Fruit fly (Drosophila melanogaster) whole organism, embryonic: ENCODE data around the gene CG8206.

ENCODE experiments used
- Asciz ChIP-seq: fragments of 200-800 bp; sonication (Bioruptor generic); optimal IDR thresholded peaks from 2 replicates; lab custom pipeline; 2017; ENCODE audit warnings: missing biosample characterization, mild to moderate bottlenecking, missing genetic modification characterization, missing genetic modification reagents
- Bgb ChIP-seq: fragments of 200-800 bp; sonication (Bioruptor generic); IDR thresholded peaks from 2 replicates; pipeline ENCODE4 v1.3.6; 2022; ENCODE audit warnings: missing biosample characterization, missing genetic modification characterization; ENCODE audit not compliant: partially characterized antibody
- CG1024 ChIP-seq: fragments of 200-800 bp; sonication (Bioruptor generic); IDR thresholded peaks from 2 replicates; pipeline ENCODE4 v1.3.6; 2022; ENCODE audit warnings: missing biosample characterization, missing genetic modification characterization
- CG12659 ChIP-seq: fragments of 200-800 bp; sonication (Bioruptor generic); optimal IDR thresholded peaks from 3 replicates; lab custom pipeline; 2017; ENCODE audit warnings: mild to moderate bottlenecking, missing biosample characterization, missing genetic modification reagents, missing genetic modification characterization
- CG13894 ChIP-seq: fragments of 200-800 bp; sonication (Bioruptor generic); optimal IDR thresholded peaks from 3 replicates; lab custom pipeline; 2018; ENCODE audit warnings: missing biosample characterization, mild to moderate bottlenecking, missing genetic modification characterization, moderate library complexity
- CG15073 ChIP-seq: fragments of 200-800 bp; sonication (Bioruptor generic); optimal IDR thresholded peaks from 2 replicates; lab custom pipeline; 2016; ENCODE audit warnings: missing biosample characterization, missing genetic modification characterization
- CG15514 ChIP-seq: fragments of 200-800 bp; sonication (Bioruptor generic); optimal IDR thresholded peaks from 3 replicates; lab custom pipeline; 2017; ENCODE audit warnings: missing biosample characterization, missing genetic modification characterization, mild to moderate bottlenecking, moderate library complexity, missing genetic modification reagents
- CG15696 ChIP-seq: fragments of 200-800 bp; sonication (Bioruptor generic); optimal IDR thresholded peaks from 2 replicates; lab custom pipeline; 2019; ENCODE audit warnings: missing biosample characterization, mild to moderate bottlenecking, missing genetic modification characterization, moderate library complexity
- CG16813 ChIP-seq: fragments of 200-800 bp; sonication (Bioruptor generic); IDR thresholded peaks from 3 replicates; pipeline ENCODE4 v1.3.6; 2022; ENCODE audit warnings: missing biosample characterization, missing genetic modification characterization; ENCODE audit not compliant: partially characterized antibody
- CG16863 ChIP-seq: fragments of 200-800 bp; sonication (Bioruptor generic); optimal IDR thresholded peaks from 3 replicates; lab custom pipeline; 2016; ENCODE audit warnings: missing biosample characterization, missing genetic modification characterization
- CG30020 ChIP-seq: fragments of 200-800 bp; optimal IDR thresholded peaks from 2 replicates; lab custom pipeline; 2019; ENCODE audit warnings: missing biosample characterization, mild to moderate bottlenecking, missing genetic modification characterization, moderate library complexity
- CG31365 ChIP-seq: fragments of 200-800 bp; sonication (Bioruptor generic); optimal IDR thresholded peaks from 2 replicates; lab custom pipeline; 2018; ENCODE audit warnings: missing biosample characterization, mild to moderate bottlenecking, missing genetic modification characterization
- CG31388 ChIP-seq: fragments of 200-800 bp; sonication (Bioruptor generic); optimal IDR thresholded peaks from 2 replicates; lab custom pipeline; 2016; ENCODE audit warnings: missing biosample characterization, missing genetic modification characterization
- CG3407 ChIP-seq: fragments of 200-800 bp; sonication (Bioruptor generic); optimal IDR thresholded peaks from 2 replicates; lab custom pipeline; 2018; ENCODE audit warnings: missing biosample characterization, mild to moderate bottlenecking, missing genetic modification characterization
- CG4328 ChIP-seq: fragments of 200-800 bp; sonication (Bioruptor generic); optimal IDR thresholded peaks from 3 replicates; lab custom pipeline; 2017; ENCODE audit warnings: missing biosample characterization, missing genetic modification reagents, missing genetic modification characterization
- CG4424 ChIP-seq: fragments of 200-800 bp; sonication (Bioruptor generic); optimal IDR thresholded peaks from 3 replicates; lab custom pipeline; 2016; ENCODE audit warnings: missing biosample characterization, missing genetic modification characterization
- CG6254 ChIP-seq: fragments of 200-800 bp; sonication (Bioruptor generic); optimal IDR thresholded peaks from 3 replicates; lab custom pipeline; 2017; ENCODE audit warnings: mild to moderate bottlenecking, missing biosample characterization, missing genetic modification reagents, missing genetic modification characterization
- CG7271 ChIP-seq: fragments of 200-800 bp; sonication (Bioruptor generic); optimal IDR thresholded peaks from 2 replicates; lab custom pipeline; 2018; ENCODE audit warnings: missing biosample characterization, mild to moderate bottlenecking, missing genetic modification characterization, moderate library complexity
- CG7372 ChIP-seq: fragments of 200-800 bp; sonication (Bioruptor generic); IDR thresholded peaks from 2 replicates; pipeline ENCODE4 v1.3.6; 2022; ENCODE audit warnings: missing biosample characterization, missing genetic modification characterization
- CG7556 ChIP-seq: fragments of 200-800 bp; sonication (Bioruptor generic); optimal IDR thresholded peaks from 2 replicates; lab custom pipeline; 2017; ENCODE audit warnings: missing biosample characterization, mild to moderate bottlenecking, missing genetic modification characterization
- CoRest ChIP-seq: fragments of 200-800 bp; sonication (Bioruptor generic); optimal IDR thresholded peaks from 3 replicates; lab custom pipeline; 2018; ENCODE audit warnings: missing biosample characterization, mild to moderate bottlenecking, missing genetic modification characterization, moderate library complexity
- Dll ChIP-seq: fragments of 200-800 bp; sonication (Bioruptor generic); IDR thresholded peaks from 4 replicates; pipeline ENCODE4 v1.3.6; 2022; ENCODE audit warnings: missing biosample characterization, missing genetic modification characterization; ENCODE audit not compliant: partially characterized antibody
- HmgD ChIP-seq: fragments of 200-800 bp; sonication (Bioruptor generic); optimal IDR thresholded peaks from 3 replicates; lab custom pipeline; 2016; ENCODE audit warnings: missing biosample characterization, missing genetic modification characterization
- Hr78 ChIP-seq, 2 experiments: fragments of 200-800 bp in 1 of 2; fragments of >200 bp in 1 of 2; sonication (Bioruptor generic) in 1 of 2; optimal IDR thresholded peaks; 2 replicates each; lab custom pipeline; 2017 to 2019; ENCODE audit warnings: missing biosample characterization in 2 of 2, missing genetic modification characterization in 2 of 2, mild to moderate bottlenecking in 1 of 2, moderate library complexity in 1 of 2
- Hsf ChIP-seq: fragments of 200-800 bp; sonication (Bioruptor generic); optimal IDR thresholded peaks from 3 replicates; lab custom pipeline; 2016; ENCODE audit warnings: missing biosample characterization, missing genetic modification characterization
- MTF-1 ChIP-seq: fragments of 200-800 bp; sonication (Bioruptor generic); optimal IDR thresholded peaks from 2 replicates; lab custom pipeline; 2018; ENCODE audit warnings: missing biosample characterization, mild to moderate bottlenecking, missing genetic modification characterization, borderline replicate concordance
- Myb ChIP-seq: fragments of 200-800 bp; sonication (Bioruptor generic); optimal IDR thresholded peaks from 2 replicates; lab custom pipeline; 2016; ENCODE audit warnings: missing biosample characterization, missing genetic modification characterization
- Optix ChIP-seq: fragments of 200-800 bp; sonication (Bioruptor generic); IDR thresholded peaks from 3 replicates; pipeline ENCODE4 v1.3.6; 2022; ENCODE audit warnings: missing biosample characterization, missing genetic modification characterization
- Sox100B ChIP-seq: fragments of 200-800 bp; sonication (Bioruptor generic); optimal IDR thresholded peaks from 3 replicates; lab custom pipeline; 2018; ENCODE audit warnings: missing biosample characterization, mild to moderate bottlenecking, missing genetic modification characterization
- Sox102F ChIP-seq: fragments of 200-800 bp; sonication (Bioruptor generic); optimal IDR thresholded peaks from 2 replicates; lab custom pipeline; 2018; ENCODE audit warnings: missing biosample characterization, mild to moderate bottlenecking, missing genetic modification characterization, moderate library complexity
- bsh ChIP-seq, 2 experiments: fragments of 200-800 bp; sonication (Bioruptor generic); optimal IDR thresholded peaks; 2 replicates each; lab custom pipeline; 2017 to 2018; ENCODE audit warnings: mild to moderate bottlenecking in 2 of 2, missing biosample characterization in 2 of 2, missing genetic modification characterization in 2 of 2, moderate library complexity in 1 of 2
- ci ChIP-seq: fragments of 200-800 bp; sonication (Bioruptor generic); IDR thresholded peaks from 3 replicates; pipeline ENCODE4 v1.3.6; 2022; ENCODE audit warnings: missing biosample characterization, missing genetic modification characterization
- cwo ChIP-seq: fragments of 200-800 bp; sonication (Bioruptor generic); optimal IDR thresholded peaks from 3 replicates; lab custom pipeline; 2017; ENCODE audit warnings: missing biosample characterization, missing genetic modification characterization, mild to moderate bottlenecking, moderate library complexity, missing genetic modification reagents
- dati ChIP-seq: fragments of 200-800 bp; sonication (Bioruptor generic); IDR thresholded peaks from 2 replicates; pipeline ENCODE4 v1.3.6; 2022; ENCODE audit warnings: missing biosample characterization, missing genetic modification characterization
- gcm ChIP-seq: fragments of 200-800 bp; sonication (Bioruptor generic); optimal IDR thresholded peaks from 2 replicates; lab custom pipeline; 2019; ENCODE audit warnings: missing biosample characterization, mild to moderate bottlenecking, missing genetic modification characterization, moderate library complexity
- hkb ChIP-seq, 2 experiments: fragments of 200-800 bp in 1 of 2; fragments of >200 bp in 1 of 2; sonication (Bioruptor generic) in 1 of 2; IDR thresholded peaks in 1 of 2; optimal IDR thresholded peaks in 1 of 2; 2 replicates each; pipeline versions ENCODE4 v1.3.6 to Lab custom; 2017 to 2022; ENCODE audit warnings: missing biosample characterization in 1 of 2, missing genetic modification characterization in 1 of 2
- ken ChIP-seq: fragments of 200-800 bp; sonication (Bioruptor generic); IDR thresholded peaks from 3 replicates; pipeline ENCODE4 v1.3.6; 2022; ENCODE audit warnings: missing biosample characterization, missing genetic modification characterization
- lbe ChIP-seq: fragments of 200-800 bp; sonication (Bioruptor generic); optimal IDR thresholded peaks from 2 replicates; lab custom pipeline; 2016; ENCODE audit warnings: missing biosample characterization, mild to moderate bottlenecking, missing genetic modification characterization
- luna ChIP-seq: fragments of 200-800 bp; sonication (Bioruptor generic); optimal IDR thresholded peaks from 2 replicates; lab custom pipeline; 2016; ENCODE audit warnings: missing biosample characterization, missing genetic modification characterization
- mirr ChIP-seq: fragments of 200-800 bp; sonication (Bioruptor generic); optimal IDR thresholded peaks from 3 replicates; lab custom pipeline; 2018; ENCODE audit warnings: missing biosample characterization, mild to moderate bottlenecking, missing genetic modification characterization
- org-1 ChIP-seq: fragments of 200-800 bp; sonication (Bioruptor generic); optimal IDR thresholded peaks from 2 replicates; lab custom pipeline; 2017; ENCODE audit warnings: missing biosample characterization, missing genetic modification characterization
- pum ChIP-seq: fragments of 200-800 bp; sonication (Bioruptor generic); optimal IDR thresholded peaks from 2 replicates; lab custom pipeline; 2016; ENCODE audit warnings: missing biosample characterization, missing genetic modification characterization
- seq ChIP-seq: fragments of 200-800 bp; sonication (Bioruptor generic); IDR thresholded peaks from 2 replicates; pipeline ENCODE4 v1.3.6; 2022; ENCODE audit warnings: missing biosample characterization, missing genetic modification characterization
- sisA ChIP-seq: fragments of 200-800 bp; sonication (Bioruptor generic); IDR thresholded peaks from 2 replicates; pipeline ENCODE4 v1.3.6; 2022; ENCODE audit warnings: missing biosample characterization, missing genetic modification characterization
- tll ChIP-seq, 2 experiments: fragments of 200-800 bp in 1 of 2; fragments of >200 bp in 1 of 2; sonication (Bioruptor generic) in 1 of 2; optimal IDR thresholded peaks; 2 replicates each; lab custom pipeline; 2017 to 2019; ENCODE audit warnings: missing biosample characterization in 2 of 2, missing genetic modification characterization in 2 of 2, mild to moderate bottlenecking in 1 of 2, moderate library complexity in 1 of 2
- z ChIP-seq: fragments of 200-800 bp; sonication (Bioruptor generic); IDR thresholded peaks from 3 replicates; pipeline ENCODE4 v1.3.6; 2022; ENCODE audit warnings: missing biosample characterization, missing genetic modification characterization

The CG8206 gene

dm6 chrX:15788235-15789187 lies 49.5 kb downstream of the CG8206 start, which contains the start of gene Rhp (continued):
- TF ChIP-seq Hsf (GFP tag; lab: Kevin White, UChicago) (no peak), ci (GFP tag; lab: Robert Waterston, UW) (peak; percentile 31; the same call in 1 of the 3 replicates), MTF-1 (peak; percentile 83), luna (GFP tag; lab: Kevin White, UChicago) (no peak), CG1024 (GFP tag; lab: Robert Waterston, UW) (no peak), Myb (GFP tag; lab: Kevin White, UChicago) (peak; percentile 19), Optix (GFP tag; lab: Robert Waterston, UW) (no peak), CG16863 (GFP tag; lab: Kevin White, UChicago) (peak; percentile 4), lbe (GFP tag; lab: Kevin White, UChicago) (peak; percentile 56), CG30020 (no peak), Hr78 (GFP tag; optimal IDR thresholded peaks at IDR 0.05; lab: Kevin White, UChicago) (no peak), hkb (optimal IDR thresholded peaks at IDR 0.05; lab: Kevin White, UChicago) (no peak), hkb (GFP tag; IDR thresholded peaks at IDR 0.05; lab: Robert Waterston, UW) (peak; percentile 66), CG31388 (GFP tag; lab: Kevin White, UChicago) (no peak), Dll (no peak), Bgb (peak; percentile 55; the same call in 1 of the 2 replicates), seq (GFP tag; lab: Robert Waterston, UW) (no peak), CG15696 (peak; percentile 75), mirr (peak; percentile 30), cwo (GFP tag; lab: Kevin White, UChicago) (no peak), Asciz (GFP tag; lab: Kevin White, UChicago) (peak; percentile 64), Sox100B (GFP tag; lab: Kevin White, UChicago) (peak; percentile 60), pum (GFP tag; lab: Kevin White, UChicago) (no peak), ken (GFP tag; lab: Robert Waterston, UW) (no peak), tll (GFP tag; optimal IDR thresholded peaks at IDR 0.05; lab: Kevin White, UChicago) (no peak), CG13894 (no peak), CG15514 (GFP tag; lab: Kevin White, UChicago) (peak; percentile 23), CG7271 (tag; lab: Kevin White, UChicago) (no peak), CG7556 (GFP tag; lab: Kevin White, UChicago) (peak; percentile 12), sisA (GFP tag; lab: Robert Waterston, UW) (no peak), CG7372 (no peak), CG15073 (GFP tag; lab: Kevin White, UChicago) (no peak), CG4424 (GFP tag; lab: Kevin White, UChicago) (peak; percentile 5), CG4328 (peak; percentile 50), bsh (GFP tag; optimal IDR thresholded peaks at IDR 0.05; lab: Kevin White, UChicago) (peak in 1 of 2 experiments; percentile 65), CG12659 (GFP tag; lab: Kevin White, UChicago) (peak; percentile 12), CG31365 (tag; lab: Kevin White, UChicago) (peak; percentile 49), Sox102F (GFP tag; lab: Kevin White, UChicago) (peak; percentile 50), CG3407 (GFP tag; lab: Kevin White, UChicago) (peak; percentile 74), dati (GFP tag; lab: Robert Waterston, UW) (no peak), CoRest (tag; lab: Kevin White, UChicago) (peak; percentile 45), gcm (GFP tag; lab: Kevin White, UChicago) (peak; percentile 71), CG16813 (GFP tag; lab: Robert Waterston, UW) (peak; percentile 27; the same call in 1 of the 3 replicates), org-1 (no peak), z (no peak), HmgD (no peak), CG6254 (GFP tag; lab: Kevin White, UChicago) (peak; percentile 6)
